Worm (Caenorhabditis elegans): ENCODE results near the gene E02C12.6.

E02C12.6 gene

DNA sequence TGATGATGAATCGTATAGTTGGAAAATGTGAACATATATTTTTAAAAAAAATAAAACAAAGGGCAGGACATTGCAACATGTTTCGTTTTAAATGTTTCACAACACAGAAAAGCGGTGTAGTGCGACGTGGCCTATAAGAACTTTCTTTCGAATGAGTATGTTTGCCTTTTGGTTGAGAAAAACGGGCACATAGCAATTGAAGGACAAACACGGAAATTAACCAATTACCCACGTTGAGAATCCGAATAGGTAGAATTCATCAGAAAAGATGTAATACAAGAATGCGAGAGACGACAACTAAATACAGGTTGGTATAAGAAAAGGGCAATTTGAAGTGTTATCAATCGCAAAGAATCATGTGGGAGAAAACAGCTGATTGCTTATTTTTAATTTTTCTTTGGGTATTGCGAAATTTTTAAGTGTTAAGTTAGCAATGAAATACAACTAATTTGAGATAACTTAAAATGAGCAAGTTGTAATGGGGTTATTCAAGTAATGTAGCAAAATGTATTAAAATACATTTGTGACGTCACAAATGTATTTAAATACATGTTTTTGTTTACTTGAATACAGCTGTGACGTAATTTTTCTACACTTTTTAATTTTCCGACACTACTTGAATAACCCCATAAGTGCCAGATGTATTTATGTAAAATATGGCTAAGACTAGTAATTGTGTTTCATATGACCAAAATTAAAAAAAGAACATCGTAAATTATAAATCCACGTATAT lies 37.4 kb downstream of the E02C12.6 start, which contains the start of gene acl-14 (continued):
- TF ChIP-seq rbr-2 (tag; optimal IDR thresholded peaks at IDR 0.05), result no peak
- TF ChIP-seq mdl-1 (tag; optimal IDR thresholded peaks at IDR 0.05), result peak in 1 of 2 experiments; percentile 10
- no peak for TF ChIP-seq pha-4 (GFP tag; IDR thresholded peaks at IDR 0.05)
- TF ChIP-seq pha-4 (tag; optimal IDR thresholded peaks at IDR 0.05), result no peak
- no peak for TF ChIP-seq ZK546.5 (tag; optimal IDR thresholded peaks at IDR 0.05)
- TF ChIP-seq aha-1 (tag), result peak; percentile 82
- no peak for TF ChIP-seq tra-1 (GFP tag; IDR thresholded peaks at IDR 0.05)
- TF ChIP-seq dmd-8 (GFP tag; IDR thresholded peaks at IDR 0.05), result no peak
- no peak for TF ChIP-seq nhr-76 (tag; optimal IDR thresholded peaks at IDR 0.05)
- no peak for TF ChIP-seq mxl-2 (GFP tag; conservative IDR thresholded peaks at IDR 0.05)
- no peak for TF ChIP-seq ztf-7 (tag; optimal IDR thresholded peaks at IDR 0.05)
- no peak for TF ChIP-seq mxl-3 (GFP tag; optimal IDR thresholded peaks at IDR 0.05)
- no peak for TF ChIP-seq daf-19 (GFP tag; conservative IDR thresholded peaks at IDR 0.05)
- TF ChIP-seq F37D6.2 (tag; optimal IDR thresholded peaks at IDR 0.05), result no peak
- TF ChIP-seq skn-1 (tag; optimal IDR thresholded peaks at IDR 0.05), result no peak
- TF ChIP-seq nhr-77 (tag; optimal IDR thresholded peaks at IDR 0.05), result no peak
- no peak for TF ChIP-seq zag-1 (tag; optimal IDR thresholded peaks at IDR 0.05)
- no peak for TF ChIP-seq fkh-10 (GFP tag; optimal IDR thresholded peaks at IDR 0.05)
- no peak for TF ChIP-seq zip-2 (tag; optimal IDR thresholded peaks at IDR 0.05)
- TF ChIP-seq ztf-11 (tag; optimal IDR thresholded peaks at IDR 0.05), result no peak
- TF ChIP-seq Y5F2A.4 (GFP tag; optimal IDR thresholded peaks at IDR 0.05), result no peak
- TF ChIP-seq lin-1 (GFP tag; IDR thresholded peaks at IDR 0.05), result no peak
- TF ChIP-seq nhr-111 (GFP tag; optimal IDR thresholded peaks at IDR 0.05), result no peak
- peak; percentile 28 for TF ChIP-seq mes-2 (tag; optimal IDR thresholded peaks at IDR 0.05; ENCODE audit: poor library complexity, severe bottlenecking)
- TF ChIP-seq ceh-44 (GFP tag; IDR thresholded peaks at IDR 0.05), result no peak
- TF ChIP-seq sdz-12 (GFP tag; optimal IDR thresholded peaks at IDR 0.05), result no peak
- TF ChIP-seq D1046.2 (GFP tag; IDR thresholded peaks at IDR 0.05), result no peak
- peak; percentile 64 for TF ChIP-seq nhr-28 (tag; optimal IDR thresholded peaks at IDR 0.05)
- no peak for TF ChIP-seq lin-39 (tag; optimal IDR thresholded peaks at IDR 0.05)
- no peak for TF ChIP-seq F26F4.8 (GFP tag; conservative IDR thresholded peaks at IDR 0.05)
- no peak for TF ChIP-seq Y75B8A.6 (GFP tag; IDR thresholded peaks at IDR 0.05)
- no peak for TF ChIP-seq set-16 (GFP tag; IDR thresholded peaks at IDR 0.05)
- TF ChIP-seq mdt-29 (GFP tag; IDR thresholded peaks at IDR 0.05), result no peak
- no peak for TF ChIP-seq aly-2 (tag; optimal IDR thresholded peaks at IDR 0.05)
- TF ChIP-seq ama-1 (optimal IDR thresholded peaks at IDR 0.05), result no peak
- no peak for TF ChIP-seq lin-13 (GFP tag; optimal IDR thresholded peaks at IDR 0.05)
- no peak for TF ChIP-seq nhr-42 (GFP tag; IDR thresholded peaks at IDR 0.05)
- TF ChIP-seq hlh-30 (tag; optimal IDR thresholded peaks at IDR 0.05; ENCODE audit: insufficient read depth), result peak; percentile 30
- TF ChIP-seq lin-38 (GFP tag; IDR thresholded peaks at IDR 0.05), result no peak
- TF ChIP-seq jun-1 (tag; optimal IDR thresholded peaks at IDR 0.05), result no peak
- no peak for TF ChIP-seq lin-29 (GFP tag; IDR thresholded peaks at IDR 0.05)
- no peak for TF ChIP-seq daf-12 (tag; optimal IDR thresholded peaks at IDR 0.05)
- no peak for TF ChIP-seq attf-4 (tag; optimal IDR thresholded peaks at IDR 0.05)
- TF ChIP-seq unc-62 (GFP tag; optimal IDR thresholded peaks at IDR 0.05 in 1 of 2), result peak in 1 of 2 experiments; percentile 36
- no peak for TF ChIP-seq unc-62 (tag; optimal IDR thresholded peaks at IDR 0.05)
- TF ChIP-seq egl-27 (tag; optimal IDR thresholded peaks at IDR 0.05), result no peak
- peak; percentile 13 for TF ChIP-seq mep-1 (tag; optimal IDR thresholded peaks at IDR 0.05)
- TF ChIP-seq fos-1 (tag; optimal IDR thresholded peaks at IDR 0.05), result no peak
- no peak for TF ChIP-seq gei-8 (GFP tag; optimal IDR thresholded peaks at IDR 0.05)
